Worm (Caenorhabditis elegans) whole organism, mixed stage, embryonic: ENCODE results near the gene T05H10.8.
A peak's percentile ranks its signal among the peaks of the same experiment; 100 is the strongest.

Experiments used
- M03D4.4 ChIP-seq: sonication (generic microtip); optimal IDR thresholded peaks from 2 replicates; lab custom pipeline; 2017; ENCODE audit warnings: mild to moderate bottlenecking, missing genetic modification characterization, missing compliant biosample characterization
- bed-3 ChIP-seq: fragments of 200-800 bp; sonication (Bioruptor generic); optimal IDR thresholded peaks from 3 replicates; lab custom pipeline; 2018; ENCODE audit warnings: mild to moderate bottlenecking, missing genetic modification characterization, moderate library complexity, missing compliant biosample characterization
- blmp-1 ChIP-seq: fragments of 150-350 bp; optimal IDR thresholded peaks from 2 replicates; lab custom pipeline; 2014; ENCODE audit warnings: missing biosample characterization, missing genetic modification characterization
- ceh-39 ChIP-seq: fragments of 150-350 bp; optimal IDR thresholded peaks from 2 replicates; lab custom pipeline; 2014; ENCODE audit warnings: missing biosample characterization, missing genetic modification characterization
- ceh-43 ChIP-seq: fragments of 200-800 bp; sonication (Bioruptor generic); optimal IDR thresholded peaks from 2 replicates; lab custom pipeline; 2018; ENCODE audit warnings: mild to moderate bottlenecking, missing genetic modification characterization, moderate library complexity, missing compliant biosample characterization
- ceh-83 ChIP-seq: fragments of 200-800 bp; sonication (Bioruptor generic); optimal IDR thresholded peaks from 2 replicates; lab custom pipeline; 2018; ENCODE audit warnings: mild to moderate bottlenecking, missing genetic modification characterization, missing compliant biosample characterization
- ces-1 ChIP-seq: fragments of 150-350 bp; optimal IDR thresholded peaks from 2 replicates; lab custom pipeline; 2014; ENCODE audit warnings: missing biosample characterization, missing genetic modification reagents, missing genetic modification characterization
- cnd-1 ChIP-seq: fragments of 200-800 bp; sonication (Bioruptor generic); optimal IDR thresholded peaks from 2 replicates; lab custom pipeline; 2018; ENCODE audit warnings: mild to moderate bottlenecking, missing genetic modification characterization, missing compliant biosample characterization
- drap-1 ChIP-seq: fragments of 200-800 bp; sonication (Bioruptor generic); optimal IDR thresholded peaks from 3 replicates; lab custom pipeline; 2018; ENCODE audit warnings: mild to moderate bottlenecking, missing genetic modification characterization, missing compliant biosample characterization
- elt-1 ChIP-seq: sonication (generic microtip); optimal IDR thresholded peaks from 2 replicates; lab custom pipeline; 2017; ENCODE audit warnings: missing genetic modification characterization, mild to moderate bottlenecking, missing compliant biosample characterization, antibody characterized with exemption, moderate library complexity, borderline replicate concordance; ENCODE audit not compliant: insufficient read depth
- elt-3 ChIP-seq: fragments of 150-350 bp; optimal IDR thresholded peaks from 2 replicates; lab custom pipeline; 2014; ENCODE audit warnings: missing biosample characterization, missing genetic modification characterization
- flh-1 ChIP-seq: fragments of 200-800 bp; sonication (Bioruptor generic); optimal IDR thresholded peaks from 2 replicates; lab custom pipeline; 2018; ENCODE audit warnings: mild to moderate bottlenecking, missing genetic modification characterization, moderate library complexity, missing compliant biosample characterization
- ham-2 ChIP-seq: fragments of 200-800 bp; sonication (Bioruptor generic); optimal IDR thresholded peaks from 2 replicates; lab custom pipeline; 2018; ENCODE audit warnings: mild to moderate bottlenecking, missing genetic modification characterization, missing compliant biosample characterization
- hlh-1 ChIP-seq: fragments of 150-350 bp; optimal IDR thresholded peaks from 2 replicates; lab custom pipeline; 2014; ENCODE audit warnings: missing biosample characterization, missing genetic modification reagents, missing genetic modification characterization
- lin-13 ChIP-seq: fragments of 150-350 bp; optimal IDR thresholded peaks from 2 replicates; lab custom pipeline; 2014; ENCODE audit warnings: missing biosample characterization, missing genetic modification characterization
- lin-32 ChIP-seq: fragments of 200-800 bp; sonication (Bioruptor generic); optimal IDR thresholded peaks from 2 replicates; lab custom pipeline; 2018; ENCODE audit warnings: mild to moderate bottlenecking, missing genetic modification characterization, missing compliant biosample characterization
- lsy-2 ChIP-seq: fragments of 150-350 bp; optimal IDR thresholded peaks from 2 replicates; lab custom pipeline; 2014; ENCODE audit warnings: missing biosample characterization, missing genetic modification characterization
- mab-5 ChIP-seq: fragments of 150-350 bp; optimal IDR thresholded peaks from 2 replicates; lab custom pipeline; 2014; ENCODE audit warnings: missing biosample characterization, missing genetic modification characterization
- mep-1 ChIP-seq: fragments of 150-350 bp; optimal IDR thresholded peaks from 2 replicates; lab custom pipeline; 2017; ENCODE audit warnings: missing biosample characterization, missing genetic modification reagents, missing genetic modification characterization, inconsistent platforms
- mls-2 ChIP-seq: sonication (generic microtip); optimal IDR thresholded peaks from 2 replicates; lab custom pipeline; 2016; ENCODE audit warnings: mild to moderate bottlenecking, missing genetic modification characterization, moderate library complexity, missing compliant biosample characterization
- nhr-12 ChIP-seq: fragments of 150-350 bp; optimal IDR thresholded peaks from 2 replicates; lab custom pipeline; 2014; ENCODE audit warnings: missing biosample characterization, missing genetic modification characterization
- nhr-2 ChIP-seq: fragments of 150-350 bp; optimal IDR thresholded peaks from 2 replicates; lab custom pipeline; 2014; ENCODE audit warnings: missing biosample characterization, missing genetic modification characterization
- nhr-237 ChIP-seq: fragments of 150-350 bp; optimal IDR thresholded peaks from 2 replicates; lab custom pipeline; 2014; ENCODE audit warnings: missing biosample characterization, missing genetic modification characterization
- nhr-28 ChIP-seq: fragments of 150-350 bp; optimal IDR thresholded peaks from 2 replicates; lab custom pipeline; 2014; ENCODE audit warnings: missing biosample characterization, missing genetic modification characterization
- nhr-76 ChIP-seq: sonication (generic microtip); optimal IDR thresholded peaks from 2 replicates; lab custom pipeline; 2017; ENCODE audit warnings: missing biosample characterization, missing genetic modification characterization
- pha-4 ChIP-seq: fragments of 150-350 bp; optimal IDR thresholded peaks from 2 replicates; lab custom pipeline; 2018; ENCODE audit warnings: missing biosample characterization, missing genetic modification reagents, missing genetic modification characterization
- sem-2 ChIP-seq: fragments of 200-800 bp; sonication (Bioruptor generic); optimal IDR thresholded peaks from 2 replicates; lab custom pipeline; 2018; ENCODE audit warnings: mild to moderate bottlenecking, missing genetic modification characterization, missing compliant biosample characterization
- snpc-4 ChIP-seq: fragments of 150-350 bp; optimal IDR thresholded peaks from 2 replicates; lab custom pipeline; 2014; ENCODE audit warnings: missing biosample characterization, missing genetic modification characterization
- sptf-1 ChIP-seq: sonication (generic microtip); optimal IDR thresholded peaks from 2 replicates; lab custom pipeline; 2017; ENCODE audit warnings: mild to moderate bottlenecking, missing genetic modification characterization, moderate library complexity, missing compliant biosample characterization
- tbx-8 ChIP-seq: fragments of 200-800 bp; sonication (Bioruptor generic); optimal IDR thresholded peaks from 2 replicates; lab custom pipeline; 2018; ENCODE audit warnings: mild to moderate bottlenecking, missing genetic modification characterization, moderate library complexity, missing compliant biosample characterization
- unc-120 ChIP-seq: sonication (generic microtip); optimal IDR thresholded peaks from 2 replicates; lab custom pipeline; 2017; ENCODE audit warnings: missing genetic modification characterization, missing compliant biosample characterization; ENCODE audit not compliant: poor library complexity, severe bottlenecking
- unc-39 ChIP-seq: fragments of 150-350 bp; optimal IDR thresholded peaks from 2 replicates; lab custom pipeline; 2014; ENCODE audit warnings: missing biosample characterization, missing genetic modification characterization
- unc-62 ChIP-seq: fragments of 150-350 bp; optimal IDR thresholded peaks from 2 replicates; lab custom pipeline; 2014; ENCODE audit warnings: missing biosample characterization, missing genetic modification reagents, missing genetic modification characterization
- zip-8 ChIP-seq: fragments of 150-350 bp; optimal IDR thresholded peaks from 2 replicates; lab custom pipeline; 2014; ENCODE audit warnings: missing biosample characterization, missing genetic modification characterization
- ztf-11 ChIP-seq: fragments of 150-350 bp; optimal IDR thresholded peaks from 2 replicates; lab custom pipeline; 2014; ENCODE audit warnings: missing biosample characterization, missing genetic modification characterization

Gene T05H10.8

ce11 chrII:8020580-8021044 is 38.3 kb upstream of the T05H10.8 start:
- TF ChIP-seq zip-8 (tag; lab: Kevin White, UChicago), result no peak
- no peak for TF ChIP-seq sptf-1 (tag; lab: Kevin White, UChicago)
- TF ChIP-seq flh-1 (GFP tag; lab: Kevin White, UChicago), result no peak

DNA sequence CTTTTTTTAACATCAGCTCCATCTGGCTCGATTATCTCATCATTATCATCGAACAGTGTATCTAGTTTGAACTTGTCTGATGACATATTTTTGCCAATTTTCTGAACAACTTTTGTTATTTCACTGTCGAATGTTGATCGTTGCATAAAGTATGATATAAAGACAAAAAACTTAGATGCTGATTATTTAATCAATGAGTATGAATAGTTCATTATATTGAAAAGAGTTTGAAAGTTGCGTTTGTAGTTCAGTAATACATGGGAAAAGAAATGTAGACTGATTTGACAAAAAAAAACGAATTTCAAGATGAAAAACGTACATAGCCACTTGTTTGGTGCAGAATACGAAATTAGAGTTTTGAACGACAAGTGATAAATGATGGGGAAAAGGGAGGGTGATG is 36.4 kb upstream of the T05H10.8 start, which contains the start of gene hda-2:
Gene hda-2 (minus strand): TSS at position 101 of the 400 bp plus-strand sequence.
- no peak for TF ChIP-seq drap-1 (GFP tag; lab: Kevin White, UChicago)
- no peak for TF ChIP-seq flh-1 (GFP tag; lab: Kevin White, UChicago)
- no peak for TF ChIP-seq snpc-4 (tag; lab: Kevin White, UChicago)
- TF ChIP-seq, all 35 proteins: peak for 0

DNA sequence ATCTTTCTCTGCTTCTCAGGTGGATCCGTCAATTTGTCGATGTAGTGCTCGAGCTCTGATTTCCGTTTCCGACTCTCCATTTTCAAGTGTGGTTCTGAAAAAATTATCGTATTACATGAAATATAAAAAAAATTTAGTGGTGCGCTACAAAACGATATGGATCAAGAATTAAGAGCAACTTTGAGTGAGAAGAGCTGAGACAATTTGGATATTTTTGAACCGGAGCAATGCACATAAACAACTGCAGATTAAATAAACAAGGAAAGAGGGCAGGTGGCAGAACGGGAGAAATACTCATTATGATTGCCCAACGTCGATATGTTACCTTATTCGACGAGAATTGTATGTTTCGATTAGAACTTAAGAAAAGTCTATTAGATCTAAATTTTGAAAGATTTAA is 31.2 kb upstream of the T05H10.8 start, which contains the start of gene swsn-7:
Gene swsn-7 (minus strand): TSS at position 101 of the 400 bp plus-strand sequence.
- TF ChIP-seq drap-1 (GFP tag; lab: Kevin White, UChicago) (no peak), tbx-8 (GFP tag; lab: Kevin White, UChicago) (no peak), ztf-11 (tag; lab: Kevin White, UChicago) (no peak), bed-3 (GFP tag; lab: Kevin White, UChicago) (no peak), nhr-12 (tag; lab: Kevin White, UChicago) (no peak), ceh-43 (GFP tag; lab: Kevin White, UChicago) (no peak), unc-62 (GFP tag; lab: Kevin White, UChicago) (no peak), lsy-2 (tag; lab: Kevin White, UChicago) (no peak), sem-2 (GFP tag; lab: Kevin White, UChicago) (no peak), mls-2 (tag; lab: Kevin White, UChicago) (no peak), snpc-4 (tag; lab: Kevin White, UChicago) (no peak), nhr-237 (tag; lab: Kevin White, UChicago) (no peak)
- TF ChIP-seq, all 35 proteins: peak for 0

DNA sequence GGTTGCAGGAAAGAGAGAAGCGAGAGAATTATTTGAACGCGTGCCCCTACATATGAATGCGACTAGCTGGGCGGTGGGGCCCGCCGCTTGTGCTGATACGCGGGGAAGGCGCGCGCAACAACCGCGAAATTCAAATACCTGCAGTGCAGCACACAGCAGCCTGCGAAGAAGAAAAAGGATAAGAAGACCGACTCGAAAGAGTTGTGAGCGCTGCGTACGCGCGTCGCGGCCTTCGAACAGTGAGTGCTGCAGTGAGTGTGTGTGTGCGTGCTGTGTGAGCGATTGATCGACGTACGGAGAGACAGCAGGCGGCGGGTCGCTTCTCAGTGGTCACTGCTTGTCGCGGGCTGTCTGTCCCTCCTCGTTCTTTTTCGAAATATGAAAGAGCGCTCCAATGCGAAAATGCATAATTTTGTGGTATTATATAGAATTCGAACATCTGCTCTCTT is 30.6 kb upstream of the T05H10.8 start:
- TF ChIP-seq blmp-1 (tag; lab: Kevin White, UChicago) (no peak), mls-2 (tag; lab: Kevin White, UChicago) (peak; percentile 75), elt-1 (tag; lab: Kevin White, UChicago) (peak; percentile 33), nhr-76 (no peak), sptf-1 (tag; lab: Kevin White, UChicago) (peak; percentile 74), nhr-2 (no peak), pha-4 (tag; lab: Kevin White, UChicago) (peak; percentile 85), ceh-83 (no peak), flh-1 (GFP tag; lab: Kevin White, UChicago) (peak; percentile 30), sem-2 (GFP tag; lab: Kevin White, UChicago) (no peak), snpc-4 (tag; lab: Kevin White, UChicago) (no peak), drap-1 (GFP tag; lab: Kevin White, UChicago) (peak; percentile 82), ham-2 (GFP tag; lab: Kevin White, UChicago) (peak; percentile 91), tbx-8 (GFP tag; lab: Kevin White, UChicago) (peak; percentile 57), nhr-12 (tag; lab: Kevin White, UChicago) (no peak), mab-5 (tag; lab: Kevin White, UChicago) (no peak), unc-62 (GFP tag; lab: Kevin White, UChicago) (peak; percentile 79), zip-8 (tag; lab: Kevin White, UChicago) (no peak), lsy-2 (tag; lab: Kevin White, UChicago) (peak; percentile 50), ceh-39 (tag; lab: Kevin White, UChicago) (no peak), unc-39 (tag; lab: Kevin White, UChicago) (no peak), M03D4.4 (tag; lab: Kevin White, UChicago) (peak; percentile 70), lin-32 (GFP tag; lab: Kevin White, UChicago) (peak; percentile 60), lin-13 (tag; lab: Kevin White, UChicago) (peak; percentile 84), ztf-11 (tag; lab: Kevin White, UChicago) (peak; percentile 28), nhr-28 (tag; lab: Kevin White, UChicago) (no peak), bed-3 (GFP tag; lab: Kevin White, UChicago) (no peak), hlh-1 (tag; lab: Kevin White, UChicago) (peak; percentile 75), mep-1 (tag; lab: Kevin White, UChicago) (peak; percentile 25), unc-120 (tag; lab: Kevin White, UChicago) (peak; percentile 80), ces-1 (GFP tag; lab: Kevin White, UChicago) (peak; percentile 31), nhr-237 (tag; lab: Kevin White, UChicago) (no peak), elt-3 (no peak), ceh-43 (GFP tag; lab: Kevin White, UChicago) (no peak), cnd-1 (tag; lab: Kevin White, UChicago) (peak; percentile 61)
